Fruit fly (Drosophila melanogaster): Measurements from ENCODE around the gene fabp.

The fabp gene

dm6 chr3R:11566769-11567570 is at the start of gene fabp, which contains the start of gene sea (continued):
- TF ChIP-seq nom (GFP tag; optimal IDR thresholded peaks at IDR 0.05) (peak; percentile 72), CG12219 (GFP tag; optimal IDR thresholded peaks at IDR 0.05) (no peak), CG8944 (GFP tag; optimal IDR thresholded peaks at IDR 0.05) (no peak), CG4707 (GFP tag; optimal IDR thresholded peaks at IDR 0.05) (no peak), kni (GFP tag; optimal IDR thresholded peaks at IDR 0.05) (no peak), CG2202 (tag; optimal IDR thresholded peaks at IDR 0.05) (no peak), bsh (GFP tag; optimal IDR thresholded peaks at IDR 0.05) (peak in 1 of 2 experiments; percentile 14), Rx (GFP tag; IDR thresholded peaks at IDR 0.05) (no peak), sug (tag; optimal IDR thresholded peaks at IDR 0.05) (peak; percentile 3), Gsc (GFP tag; IDR thresholded peaks at IDR 0.05) (no peak), HLHmδ (GFP tag; optimal IDR thresholded peaks at IDR 0.05) (peak; percentile 6), seq (GFP tag; IDR thresholded peaks at IDR 0.05) (no peak), CG34422 (GFP tag; IDR thresholded peaks at IDR 0.05) (peak; percentile 78; the same call in 1 of the 3 replicates), sna (GFP tag; IDR thresholded peaks at IDR 0.05; ENCODE audit: partially characterized antibody) (0 out of 2 replicates have a peak, but pooled peaks have one; percentile 32), repo (GFP tag; optimal IDR thresholded peaks at IDR 0.05) (no peak), corto (GFP tag; optimal IDR thresholded peaks at IDR 0.05) (peak; percentile 47), jumu (GFP tag; optimal IDR thresholded peaks at IDR 0.05) (no peak), lab (GFP tag; optimal IDR thresholded peaks at IDR 0.05) (peak; percentile 28), Med (GFP tag) (peak; percentile 57), Jarid2 (GFP tag; optimal IDR thresholded peaks at IDR 0.05) (peak; percentile 80), Aef1 (GFP tag; IDR thresholded peaks at IDR 0.05) (no peak), Hmr (GFP tag; optimal IDR thresholded peaks at IDR 0.05) (peak; percentile 35), dmrt99B (tag; optimal IDR thresholded peaks at IDR 0.05) (no peak), CG7963 (GFP tag; IDR thresholded peaks at IDR 0.05; ENCODE audit: partially characterized antibody) (0 out of 3 replicates have a peak, but pooled peaks have one; percentile 18), CG34376 (GFP tag; optimal IDR thresholded peaks at IDR 0.05) (peak; percentile 77), E2f2 (GFP tag; IDR thresholded peaks at IDR 0.05) (peak; percentile 32; the same call in 1 of the 2 replicates), Fer1 (GFP tag; optimal IDR thresholded peaks at IDR 0.05) (peak; percentile 23), so (GFP tag; IDR thresholded peaks at IDR 0.05) (peak; percentile 48; the same call in 2 of the 3 replicates), CG8290 (GFP tag; optimal IDR thresholded peaks at IDR 0.05) (no peak), CG8290 (tag; optimal IDR thresholded peaks at IDR 0.05) (peak in 1 of 2 experiments; percentile 46), ci (GFP tag; IDR thresholded peaks at IDR 0.05) (peak; percentile 54; the same call in 2 of the 3 replicates), sd (tag; optimal IDR thresholded peaks at IDR 0.05) (peak; percentile 85), pfk (GFP tag; optimal IDR thresholded peaks at IDR 0.05) (peak; percentile 5), slou (GFP tag; optimal IDR thresholded peaks at IDR 0.05) (no peak), Nf-YC (tag; optimal IDR thresholded peaks at IDR 0.05) (peak; percentile 28), CG13296 (GFP tag; optimal IDR thresholded peaks at IDR 0.05) (peak; percentile 36), PHDP (tag; optimal IDR thresholded peaks at IDR 0.05) (peak; percentile 8)

dm6 chr3R:11616219-11616618 is 49.4 kb upstream of the fabp start:
- TF ChIP-seq CG11504 (tag; optimal IDR thresholded peaks at IDR 0.05) (peak; percentile 11), Drgx (GFP tag; IDR thresholded peaks at IDR 0.05) (0 out of 2 replicates have a peak, but pooled peaks have one; percentile 9), bsh (GFP tag; optimal IDR thresholded peaks at IDR 0.05) (peak in 1 of 2 experiments; percentile 17), chn (GFP tag; optimal IDR thresholded peaks at IDR 0.05) (no peak), HHEX (GFP tag; optimal IDR thresholded peaks at IDR 0.05) (no peak), CG12071 (GFP tag; optimal IDR thresholded peaks at IDR 0.05) (no peak), CG17186 (GFP tag; optimal IDR thresholded peaks at IDR 0.05) (no peak), CG16863 (GFP tag; optimal IDR thresholded peaks at IDR 0.05) (no peak), eve (GFP tag; optimal IDR thresholded peaks at IDR 0.05) (no peak), CrebB (tag; optimal IDR thresholded peaks at IDR 0.05) (no peak), CG6765 (GFP tag; optimal IDR thresholded peaks at IDR 0.05) (no peak)
